Worm (Caenorhabditis elegans) whole organism, mixed stage, embryonic: Measurements from ENCODE around the gene frm-7.

Experiments used
- M03D4.4 ChIP-seq: sonication (generic microtip); optimal IDR thresholded peaks from 2 replicates; lab custom pipeline; 2017; ENCODE audit warnings: mild to moderate bottlenecking, missing genetic modification characterization, missing compliant biosample characterization
- bed-3 ChIP-seq: fragments of 200-800 bp; sonication (Bioruptor generic); optimal IDR thresholded peaks from 3 replicates; lab custom pipeline; 2018; ENCODE audit warnings: mild to moderate bottlenecking, missing genetic modification characterization, moderate library complexity, missing compliant biosample characterization
- blmp-1 ChIP-seq: fragments of 150-350 bp; optimal IDR thresholded peaks from 2 replicates; lab custom pipeline; 2014; ENCODE audit warnings: missing biosample characterization, missing genetic modification characterization
- ceh-39 ChIP-seq: fragments of 150-350 bp; optimal IDR thresholded peaks from 2 replicates; lab custom pipeline; 2014; ENCODE audit warnings: missing biosample characterization, missing genetic modification characterization
- ceh-43 ChIP-seq: fragments of 200-800 bp; sonication (Bioruptor generic); optimal IDR thresholded peaks from 2 replicates; lab custom pipeline; 2018; ENCODE audit warnings: mild to moderate bottlenecking, missing genetic modification characterization, moderate library complexity, missing compliant biosample characterization
- ceh-83 ChIP-seq: fragments of 200-800 bp; sonication (Bioruptor generic); optimal IDR thresholded peaks from 2 replicates; lab custom pipeline; 2018; ENCODE audit warnings: mild to moderate bottlenecking, missing genetic modification characterization, missing compliant biosample characterization
- ces-1 ChIP-seq: fragments of 150-350 bp; optimal IDR thresholded peaks from 2 replicates; lab custom pipeline; 2014; ENCODE audit warnings: missing biosample characterization, missing genetic modification reagents, missing genetic modification characterization
- cnd-1 ChIP-seq: fragments of 200-800 bp; sonication (Bioruptor generic); optimal IDR thresholded peaks from 2 replicates; lab custom pipeline; 2018; ENCODE audit warnings: mild to moderate bottlenecking, missing genetic modification characterization, missing compliant biosample characterization
- drap-1 ChIP-seq: fragments of 200-800 bp; sonication (Bioruptor generic); optimal IDR thresholded peaks from 3 replicates; lab custom pipeline; 2018; ENCODE audit warnings: mild to moderate bottlenecking, missing genetic modification characterization, missing compliant biosample characterization
- elt-1 ChIP-seq: sonication (generic microtip); optimal IDR thresholded peaks from 2 replicates; lab custom pipeline; 2017; ENCODE audit warnings: missing genetic modification characterization, mild to moderate bottlenecking, missing compliant biosample characterization, antibody characterized with exemption, moderate library complexity, borderline replicate concordance; ENCODE audit not compliant: insufficient read depth
- elt-3 ChIP-seq: fragments of 150-350 bp; optimal IDR thresholded peaks from 2 replicates; lab custom pipeline; 2014; ENCODE audit warnings: missing biosample characterization, missing genetic modification characterization
- flh-1 ChIP-seq: fragments of 200-800 bp; sonication (Bioruptor generic); optimal IDR thresholded peaks from 2 replicates; lab custom pipeline; 2018; ENCODE audit warnings: mild to moderate bottlenecking, missing genetic modification characterization, moderate library complexity, missing compliant biosample characterization
- ham-2 ChIP-seq: fragments of 200-800 bp; sonication (Bioruptor generic); optimal IDR thresholded peaks from 2 replicates; lab custom pipeline; 2018; ENCODE audit warnings: mild to moderate bottlenecking, missing genetic modification characterization, missing compliant biosample characterization
- hlh-1 ChIP-seq: fragments of 150-350 bp; optimal IDR thresholded peaks from 2 replicates; lab custom pipeline; 2014; ENCODE audit warnings: missing biosample characterization, missing genetic modification reagents, missing genetic modification characterization
- lin-13 ChIP-seq: fragments of 150-350 bp; optimal IDR thresholded peaks from 2 replicates; lab custom pipeline; 2014; ENCODE audit warnings: missing biosample characterization, missing genetic modification characterization
- lin-32 ChIP-seq: fragments of 200-800 bp; sonication (Bioruptor generic); optimal IDR thresholded peaks from 2 replicates; lab custom pipeline; 2018; ENCODE audit warnings: mild to moderate bottlenecking, missing genetic modification characterization, missing compliant biosample characterization
- lsy-2 ChIP-seq: fragments of 150-350 bp; optimal IDR thresholded peaks from 2 replicates; lab custom pipeline; 2014; ENCODE audit warnings: missing biosample characterization, missing genetic modification characterization
- mab-5 ChIP-seq: fragments of 150-350 bp; optimal IDR thresholded peaks from 2 replicates; lab custom pipeline; 2014; ENCODE audit warnings: missing biosample characterization, missing genetic modification characterization
- mep-1 ChIP-seq: fragments of 150-350 bp; optimal IDR thresholded peaks from 2 replicates; lab custom pipeline; 2017; ENCODE audit warnings: missing biosample characterization, missing genetic modification reagents, missing genetic modification characterization, inconsistent platforms
- mls-2 ChIP-seq: sonication (generic microtip); optimal IDR thresholded peaks from 2 replicates; lab custom pipeline; 2016; ENCODE audit warnings: mild to moderate bottlenecking, missing genetic modification characterization, moderate library complexity, missing compliant biosample characterization
- nhr-12 ChIP-seq: fragments of 150-350 bp; optimal IDR thresholded peaks from 2 replicates; lab custom pipeline; 2014; ENCODE audit warnings: missing biosample characterization, missing genetic modification characterization
- nhr-2 ChIP-seq: fragments of 150-350 bp; optimal IDR thresholded peaks from 2 replicates; lab custom pipeline; 2014; ENCODE audit warnings: missing biosample characterization, missing genetic modification characterization
- nhr-237 ChIP-seq: fragments of 150-350 bp; optimal IDR thresholded peaks from 2 replicates; lab custom pipeline; 2014; ENCODE audit warnings: missing biosample characterization, missing genetic modification characterization
- nhr-28 ChIP-seq: fragments of 150-350 bp; optimal IDR thresholded peaks from 2 replicates; lab custom pipeline; 2014; ENCODE audit warnings: missing biosample characterization, missing genetic modification characterization
- nhr-76 ChIP-seq: sonication (generic microtip); optimal IDR thresholded peaks from 2 replicates; lab custom pipeline; 2017; ENCODE audit warnings: missing biosample characterization, missing genetic modification characterization
- pha-4 ChIP-seq: fragments of 150-350 bp; optimal IDR thresholded peaks from 2 replicates; lab custom pipeline; 2018; ENCODE audit warnings: missing biosample characterization, missing genetic modification reagents, missing genetic modification characterization
- sem-2 ChIP-seq: fragments of 200-800 bp; sonication (Bioruptor generic); optimal IDR thresholded peaks from 2 replicates; lab custom pipeline; 2018; ENCODE audit warnings: mild to moderate bottlenecking, missing genetic modification characterization, missing compliant biosample characterization
- snpc-4 ChIP-seq: fragments of 150-350 bp; optimal IDR thresholded peaks from 2 replicates; lab custom pipeline; 2014; ENCODE audit warnings: missing biosample characterization, missing genetic modification characterization
- sptf-1 ChIP-seq: sonication (generic microtip); optimal IDR thresholded peaks from 2 replicates; lab custom pipeline; 2017; ENCODE audit warnings: mild to moderate bottlenecking, missing genetic modification characterization, moderate library complexity, missing compliant biosample characterization
- tbx-8 ChIP-seq: fragments of 200-800 bp; sonication (Bioruptor generic); optimal IDR thresholded peaks from 2 replicates; lab custom pipeline; 2018; ENCODE audit warnings: mild to moderate bottlenecking, missing genetic modification characterization, moderate library complexity, missing compliant biosample characterization
- unc-120 ChIP-seq: sonication (generic microtip); optimal IDR thresholded peaks from 2 replicates; lab custom pipeline; 2017; ENCODE audit warnings: missing genetic modification characterization, missing compliant biosample characterization; ENCODE audit not compliant: poor library complexity, severe bottlenecking
- unc-39 ChIP-seq: fragments of 150-350 bp; optimal IDR thresholded peaks from 2 replicates; lab custom pipeline; 2014; ENCODE audit warnings: missing biosample characterization, missing genetic modification characterization
- unc-62 ChIP-seq: fragments of 150-350 bp; optimal IDR thresholded peaks from 2 replicates; lab custom pipeline; 2014; ENCODE audit warnings: missing biosample characterization, missing genetic modification reagents, missing genetic modification characterization
- zip-8 ChIP-seq: fragments of 150-350 bp; optimal IDR thresholded peaks from 2 replicates; lab custom pipeline; 2014; ENCODE audit warnings: missing biosample characterization, missing genetic modification characterization
- ztf-11 ChIP-seq: fragments of 150-350 bp; optimal IDR thresholded peaks from 2 replicates; lab custom pipeline; 2014; ENCODE audit warnings: missing biosample characterization, missing genetic modification characterization

The frm-7 gene

ce11 chrV:12300780-12301460 lies 1.4 kb upstream of the frm-7 start:
- TF ChIP-seq pha-4 (tag; lab: Kevin White, UChicago): no peak
- TF ChIP-seq hlh-1 (tag; lab: Kevin White, UChicago): no peak
- no peak for TF ChIP-seq mep-1 (tag; lab: Kevin White, UChicago)
- TF ChIP-seq nhr-237 (tag; lab: Kevin White, UChicago): no peak
- TF ChIP-seq unc-120 (tag; lab: Kevin White, UChicago): no peak
- no peak for TF ChIP-seq lin-13 (tag; lab: Kevin White, UChicago)
- TF ChIP-seq unc-39 (tag; lab: Kevin White, UChicago): no peak
- TF ChIP-seq tbx-8 (GFP tag; lab: Kevin White, UChicago): no peak
- TF ChIP-seq unc-62: no peak
- TF ChIP-seq sptf-1 (tag; lab: Kevin White, UChicago): no peak
- TF ChIP-seq blmp-1 (tag; lab: Kevin White, UChicago): no peak
- no peak for TF ChIP-seq flh-1 (GFP tag; lab: Kevin White, UChicago)
- no peak for TF ChIP-seq ztf-11 (tag; lab: Kevin White, UChicago)

ce11 chrV:12303453-12304077 lies 1.3 kb downstream of the frm-7 start:
- TF ChIP-seq zip-8 (tag; lab: Kevin White, UChicago) (peak; percentile 7), hlh-1 (tag; lab: Kevin White, UChicago) (peak; percentile 83), lin-32 (GFP tag; lab: Kevin White, UChicago) (peak; percentile 100), blmp-1 (tag; lab: Kevin White, UChicago) (peak; percentile 68), cnd-1 (tag; lab: Kevin White, UChicago) (peak; percentile 99), nhr-237 (tag; lab: Kevin White, UChicago) (peak; percentile 60), unc-120 (tag; lab: Kevin White, UChicago) (peak; percentile 100), ceh-83 (GFP tag; lab: Kevin White, UChicago) (peak; percentile 100), unc-62 (peak; percentile 96), nhr-28 (tag; lab: Kevin White, UChicago) (peak; percentile 97), flh-1 (GFP tag; lab: Kevin White, UChicago) (peak; percentile 99), mls-2 (tag; lab: Kevin White, UChicago) (peak; percentile 100), ztf-11 (tag; lab: Kevin White, UChicago) (peak; percentile 95), elt-1 (peak; percentile 82), bed-3 (peak; percentile 99), lsy-2 (tag; lab: Kevin White, UChicago) (peak; percentile 79), M03D4.4 (tag; lab: Kevin White, UChicago) (peak; percentile 99), sem-2 (peak; percentile 99), snpc-4 (tag; lab: Kevin White, UChicago) (no peak), unc-39 (tag; lab: Kevin White, UChicago) (peak; percentile 92), nhr-2 (tag; lab: Kevin White, UChicago) (peak; percentile 14), ceh-43 (peak; percentile 99), tbx-8 (GFP tag; lab: Kevin White, UChicago) (peak; percentile 100), ceh-39 (tag; lab: Kevin White, UChicago) (peak; percentile 84), nhr-12 (tag; lab: Kevin White, UChicago) (peak; percentile 80), ham-2 (GFP tag; lab: Kevin White, UChicago) (peak; percentile 99), drap-1 (peak; percentile 100), elt-3 (tag; lab: Kevin White, UChicago) (peak; percentile 82), lin-13 (tag; lab: Kevin White, UChicago) (peak; percentile 92), mep-1 (tag; lab: Kevin White, UChicago) (peak; percentile 79), pha-4 (tag; lab: Kevin White, UChicago) (peak; percentile 85), ces-1 (peak; percentile 68), mab-5 (tag; lab: Kevin White, UChicago) (peak; percentile 75), sptf-1 (tag; lab: Kevin White, UChicago) (peak; percentile 100), nhr-76 (tag; lab: Kevin White, UChicago) (peak; percentile 83)
